Fruit fly (Drosophila melanogaster) whole organism, embryonic: Measurements from ENCODE around the gene Bub1.

Experiments
- ATbp ChIP-seq: fragments of 200-800 bp; sonication (Bioruptor generic); optimal IDR thresholded peaks from 2 replicates; lab custom pipeline; 2017; ENCODE audit warnings: missing biosample characterization, mild to moderate bottlenecking, missing genetic modification characterization, missing genetic modification reagents
- Ada2b ChIP-seq: fragments of 200-800 bp; sonication (Bioruptor generic); IDR thresholded peaks from 2 replicates; pipeline ENCODE4 v1.3.6; 2022; ENCODE audit warnings: missing biosample characterization, missing genetic modification characterization
- Bteb2 ChIP-seq: fragments of 200-800 bp; sonication (Bioruptor generic); optimal IDR thresholded peaks from 2 replicates; lab custom pipeline; 2016; ENCODE audit warnings: missing biosample characterization, missing genetic modification characterization
- CG10654 ChIP-seq: fragments of 200-800 bp; sonication (Bioruptor generic); optimal IDR thresholded peaks from 2 replicates; lab custom pipeline; 2016; ENCODE audit warnings: missing biosample characterization, missing genetic modification characterization
- CG11456 ChIP-seq: fragments of 200-800 bp; sonication (Bioruptor generic); IDR thresholded peaks from 3 replicates; pipeline ENCODE4 v1.3.6; 2022; ENCODE audit warnings: missing biosample characterization, missing genetic modification characterization
- CG12391 ChIP-seq: fragments of 200-800 bp; sonication (Bioruptor generic); optimal IDR thresholded peaks from 3 replicates; lab custom pipeline; 2018; ENCODE audit warnings: missing biosample characterization, mild to moderate bottlenecking, missing genetic modification characterization, moderate library complexity
- CG18764 ChIP-seq: fragments of 200-800 bp; sonication (Bioruptor generic); optimal IDR thresholded peaks from 3 replicates; lab custom pipeline; 2016; ENCODE audit warnings: missing biosample characterization, missing genetic modification characterization
- CG2116 ChIP-seq: fragments of 200-800 bp; sonication (Bioruptor generic); optimal IDR thresholded peaks from 3 replicates; lab custom pipeline; 2018; ENCODE audit warnings: missing biosample characterization, mild to moderate bottlenecking, missing genetic modification characterization
- CG2120 ChIP-seq: fragments of 200-800 bp; sonication (Bioruptor generic); optimal IDR thresholded peaks from 3 replicates; lab custom pipeline; 2016; ENCODE audit warnings: missing biosample characterization, missing genetic modification characterization
- CG30431 ChIP-seq: fragments of 200-800 bp; sonication (Bioruptor generic); optimal IDR thresholded peaks from 2 replicates; lab custom pipeline; 2017; ENCODE audit warnings: missing biosample characterization, missing genetic modification characterization
- CG3726 ChIP-seq: fragments of 200-800 bp; sonication (Bioruptor generic); IDR thresholded peaks from 3 replicates; pipeline ENCODE4, ENCODE4 v1.3.6; 2022; ENCODE audit warnings: missing biosample characterization, missing genetic modification characterization
- CG4820 ChIP-seq: fragments of 200-800 bp; sonication (Bioruptor generic); optimal IDR thresholded peaks from 3 replicates; lab custom pipeline; 2016; ENCODE audit warnings: missing biosample characterization, missing genetic modification characterization
- CG6175 ChIP-seq: fragments of 200-800 bp; sonication (Bioruptor generic); IDR thresholded peaks from 3 replicates; pipeline ENCODE4 v1.3.6; 2022; ENCODE audit warnings: missing biosample characterization, missing genetic modification characterization
- CG6654 ChIP-seq: fragments of 200-800 bp; sonication (Bioruptor generic); optimal IDR thresholded peaks from 2 replicates; lab custom pipeline; 2017; ENCODE audit warnings: missing biosample characterization, mild to moderate bottlenecking, missing genetic modification characterization
- CG6813 ChIP-seq: fragments of 200-800 bp; sonication (Bioruptor generic); optimal IDR thresholded peaks from 2 replicates; lab custom pipeline; 2017; ENCODE audit warnings: missing biosample characterization, missing genetic modification characterization, mild to moderate bottlenecking, moderate library complexity, missing genetic modification reagents
- CG6854 ChIP-seq: fragments of 200-800 bp; sonication (Bioruptor generic); optimal IDR thresholded peaks from 3 replicates; lab custom pipeline; 2017; ENCODE audit warnings: missing biosample characterization, mild to moderate bottlenecking, missing genetic modification characterization
- CG8290 ChIP-seq, 3 experiments: fragments of 200-800 bp; sonication (Bioruptor generic); optimal IDR thresholded peaks; 2 replicates each; lab custom pipeline; 2016 to 2019; ENCODE audit warnings: missing biosample characterization in 3 of 3, missing genetic modification characterization in 3 of 3, mild to moderate bottlenecking in 2 of 3, moderate library complexity in 1 of 3
- CG8388 ChIP-seq: fragments of 200-800 bp; sonication (Bioruptor generic); optimal IDR thresholded peaks from 2 replicates; lab custom pipeline; 2019; ENCODE audit warnings: missing biosample characterization, mild to moderate bottlenecking, missing genetic modification characterization, moderate library complexity
- CG9932 ChIP-seq: fragments of 200-800 bp; sonication (Bioruptor generic); IDR thresholded peaks from 2 replicates; pipeline ENCODE4 v1.3.6; 2022; ENCODE audit warnings: missing biosample characterization, missing genetic modification characterization
- Dref ChIP-seq: fragments of 200-800 bp; sonication (Bioruptor generic); IDR thresholded peaks from 2 replicates; pipeline ENCODE4 v1.3.6; 2022; ENCODE audit warnings: missing biosample characterization, missing genetic modification characterization
- ERR ChIP-seq: fragments of 200-800 bp; sonication (Bioruptor generic); optimal IDR thresholded peaks from 2 replicates; lab custom pipeline; 2016; ENCODE audit warnings: missing biosample characterization, missing genetic modification characterization
- Elba2 ChIP-seq: fragments of 200-800 bp; sonication (Bioruptor generic); optimal IDR thresholded peaks from 3 replicates; lab custom pipeline; 2016; ENCODE audit warnings: missing biosample characterization, missing genetic modification characterization
- GATAe ChIP-seq: fragments of 200-800 bp; sonication (Bioruptor generic); conservative IDR thresholded peaks from 2 replicates; pipeline ENCODE4 v1.3.6; 2022; ENCODE audit warnings: missing biosample characterization, missing genetic modification characterization
- HLH3B ChIP-seq: fragments of 200-800 bp; sonication (Bioruptor generic); IDR thresholded peaks from 2 replicates; pipeline ENCODE4 v1.3.6; 2022; ENCODE audit warnings: missing biosample characterization, missing genetic modification characterization
- Hey ChIP-seq: fragments of 200-800 bp; sonication (Bioruptor generic); optimal IDR thresholded peaks from 3 replicates; lab custom pipeline; 2018; ENCODE audit warnings: missing biosample characterization, mild to moderate bottlenecking, missing genetic modification characterization
- Neu2 ChIP-seq: fragments of 200-800 bp; sonication (Bioruptor generic); optimal IDR thresholded peaks from 3 replicates; lab custom pipeline; 2016; ENCODE audit warnings: missing biosample characterization, missing genetic modification characterization, borderline replicate concordance
- NfI ChIP-seq: fragments of 200-800 bp; sonication (Bioruptor generic); optimal IDR thresholded peaks from 3 replicates; lab custom pipeline; 2018; ENCODE audit warnings: missing biosample characterization, mild to moderate bottlenecking, missing genetic modification characterization, moderate library complexity
- Opbp ChIP-seq: fragments of 200-800 bp; sonication (Bioruptor generic); IDR thresholded peaks from 3 replicates; pipeline ENCODE4 v1.3.6; 2022; ENCODE audit warnings: missing biosample characterization, missing genetic modification characterization; ENCODE audit not compliant: partially characterized antibody
- ab ChIP-seq: fragments of 200-800 bp; sonication (Bioruptor generic); optimal IDR thresholded peaks from 2 replicates; lab custom pipeline; 2016; ENCODE audit warnings: missing biosample characterization, missing genetic modification characterization
- bsh ChIP-seq, 2 experiments: fragments of 200-800 bp; sonication (Bioruptor generic); optimal IDR thresholded peaks; 2 replicates each; lab custom pipeline; 2017 to 2018; ENCODE audit warnings: mild to moderate bottlenecking in 2 of 2, missing biosample characterization in 2 of 2, missing genetic modification characterization in 2 of 2, moderate library complexity in 1 of 2
- cad ChIP-seq: fragments of >200 bp; optimal IDR thresholded peaks from 2 replicates; lab custom pipeline; 2017; ENCODE audit warnings: missing biosample characterization, missing genetic modification characterization
- crp ChIP-seq, 2 experiments: fragments of 200-800 bp; sonication (Bioruptor generic); optimal IDR thresholded peaks; 2 replicates in 1 of 2; 3 replicates in 1 of 2; lab custom pipeline; 2017; ENCODE audit warnings: missing biosample characterization in 2 of 2, missing genetic modification characterization in 2 of 2, mild to moderate bottlenecking in 1 of 2, moderate library complexity in 1 of 2
- dmrt99B ChIP-seq: fragments of 200-800 bp; sonication (Bioruptor generic); optimal IDR thresholded peaks from 2 replicates; lab custom pipeline; 2018; ENCODE audit warnings: missing biosample characterization, mild to moderate bottlenecking, missing genetic modification characterization, moderate library complexity
- en ChIP-seq: fragments of 200-800 bp; sonication (Bioruptor generic); optimal IDR thresholded peaks from 2 replicates; lab custom pipeline; 2016; ENCODE audit warnings: missing biosample characterization, missing genetic modification characterization
- gcm ChIP-seq: fragments of 200-800 bp; sonication (Bioruptor generic); optimal IDR thresholded peaks from 2 replicates; lab custom pipeline; 2019; ENCODE audit warnings: missing biosample characterization, mild to moderate bottlenecking, missing genetic modification characterization, moderate library complexity
- gfzf ChIP-seq: fragments of 200-800 bp; sonication (Bioruptor generic); optimal IDR thresholded peaks from 2 replicates; lab custom pipeline; 2016; ENCODE audit warnings: missing biosample characterization, mild to moderate bottlenecking, missing genetic modification characterization, moderate library complexity
- gsb-n ChIP-seq: fragments of 200-800 bp; sonication (Bioruptor generic); optimal IDR thresholded peaks from 3 replicates; lab custom pipeline; 2018; ENCODE audit warnings: missing biosample characterization, mild to moderate bottlenecking, missing genetic modification characterization
- jumu ChIP-seq: fragments of 200-800 bp; sonication (Bioruptor generic); optimal IDR thresholded peaks from 3 replicates; lab custom pipeline; 2016; ENCODE audit warnings: missing biosample characterization, missing genetic modification characterization
- org-1 ChIP-seq: fragments of 200-800 bp; sonication (Bioruptor generic); optimal IDR thresholded peaks from 2 replicates; lab custom pipeline; 2017; ENCODE audit warnings: missing biosample characterization, missing genetic modification characterization
- prd ChIP-seq, 3 experiments: fragments of >200 bp in 2 of 3; fragments of 200-800 bp in 1 of 3; sonication (Bioruptor generic) in 1 of 3; optimal IDR thresholded peaks in 2 of 3; IDR thresholded peaks in 1 of 3; 2 replicates in 2 of 3; 3 replicates in 1 of 3; pipeline versions ENCODE4 v1.3.6 to Lab custom; 2017 to 2022; ENCODE audit warnings: missing biosample characterization in 1 of 3, missing genetic modification characterization in 1 of 3
- pzg ChIP-seq: fragments of 200-800 bp; sonication (Bioruptor generic); optimal IDR thresholded peaks from 3 replicates; lab custom pipeline; 2018; ENCODE audit warnings: missing biosample characterization, mild to moderate bottlenecking, missing genetic modification characterization, moderate library complexity
- repo ChIP-seq: fragments of 200-800 bp; sonication (Bioruptor generic); optimal IDR thresholded peaks from 2 replicates; lab custom pipeline; 2016; ENCODE audit warnings: missing biosample characterization, missing genetic modification characterization
- sens-2 ChIP-seq: fragments of 200-800 bp; sonication (Bioruptor generic); IDR thresholded peaks from 2 replicates; pipeline ENCODE4 v1.3.6; 2022; ENCODE audit warnings: missing biosample characterization, missing genetic modification characterization
- sqz ChIP-seq: fragments of 200-800 bp; sonication (Bioruptor generic); optimal IDR thresholded peaks from 3 replicates; lab custom pipeline; 2018; ENCODE audit warnings: missing biosample characterization, mild to moderate bottlenecking, missing genetic modification characterization
- ssp ChIP-seq: fragments of 200-800 bp; sonication (Bioruptor generic); IDR thresholded peaks from 2 replicates; pipeline ENCODE4 v1.3.6; 2022; ENCODE audit warnings: missing biosample characterization, missing genetic modification characterization
- tap ChIP-seq: fragments of 200-800 bp; optimal IDR thresholded peaks from 3 replicates; lab custom pipeline; 2019; ENCODE audit warnings: missing biosample characterization, mild to moderate bottlenecking, missing genetic modification characterization, moderate library complexity
- usp ChIP-seq: fragments of >200 bp; optimal IDR thresholded peaks from 2 replicates; lab custom pipeline; 2017; ENCODE audit warnings: missing biosample characterization, missing genetic modification characterization
- vnd ChIP-seq: fragments of 200-800 bp; sonication (Bioruptor generic); IDR thresholded peaks from 3 replicates; pipeline ENCODE4 v1.3.6; 2022; ENCODE audit warnings: missing biosample characterization, missing genetic modification characterization; ENCODE audit not compliant: partially characterized antibody

Bub1 gene

dm6 chr2L:5298978-5299627 lies 20.4 kb downstream of the Bub1 start (continued):
- peak in 1 of 2 experiments; percentile 94 for TF ChIP-seq bsh (GFP tag; optimal IDR thresholded peaks at IDR 0.05; lab: Kevin White, UChicago)
- TF ChIP-seq ERR (GFP tag; lab: Kevin White, UChicago): peak; percentile 1
- peak; percentile 74 for TF ChIP-seq CG8290 (GFP tag; optimal IDR thresholded peaks at IDR 0.05; lab: Kevin White, UChicago)
- TF ChIP-seq CG8290 (tag; optimal IDR thresholded peaks at IDR 0.05; lab: Kevin White, UChicago): no peak
- peak; percentile 50 for TF ChIP-seq CG30431 (GFP tag; lab: Kevin White, UChicago)
- TF ChIP-seq CG6854: peak; percentile 67
- TF ChIP-seq Elba2: no peak
- TF ChIP-seq HLH3B (GFP tag; lab: Robert Waterston, UW): peak; percentile 86
- TF ChIP-seq CG18764 (GFP tag; lab: Kevin White, UChicago): peak; percentile 28
- TF ChIP-seq gsb-n (tag; lab: Kevin White, UChicago): peak; percentile 91
- peak; percentile 40 for TF ChIP-seq Bteb2 (GFP tag; lab: Kevin White, UChicago)
- peak in 1 of 2 experiments; percentile 13 for TF ChIP-seq crp (GFP tag; optimal IDR thresholded peaks at IDR 0.05; lab: Kevin White, UChicago)
- TF ChIP-seq CG12391 (tag; lab: Kevin White, UChicago): peak; percentile 93
- TF ChIP-seq CG9932: peak; percentile 66
- peak; percentile 89 for TF ChIP-seq sqz (GFP tag; lab: Kevin White, UChicago)
- peak; percentile 66 for TF ChIP-seq CG6813
- no peak for TF ChIP-seq usp (GFP tag; lab: Kevin White, UChicago)
- peak; percentile 13 for TF ChIP-seq ab (GFP tag; lab: Kevin White, UChicago)
- no peak for TF ChIP-seq CG6175 (GFP tag; lab: Robert Waterston, UW)
- TF ChIP-seq Ada2b (GFP tag; lab: Robert Waterston, UW): peak; percentile 65
- peak; percentile 75 for TF ChIP-seq CG10654 (GFP tag; lab: Kevin White, UChicago)
- no peak for TF ChIP-seq repo (GFP tag; lab: Kevin White, UChicago)
- peak; percentile 94 for TF ChIP-seq dmrt99B (tag; lab: Kevin White, UChicago)
- peak; percentile 95 for TF ChIP-seq ATbp (GFP tag; lab: Kevin White, UChicago)
- TF ChIP-seq gfzf: no peak
- TF ChIP-seq NfI: peak; percentile 70
- no peak for TF ChIP-seq CG3726
- no peak for TF ChIP-seq prd (optimal IDR thresholded peaks at IDR 0.05; lab: Kevin White, UChicago)
- peak; percentile 75 for TF ChIP-seq prd (GFP tag; IDR thresholded peaks at IDR 0.05; lab: Robert Waterston, UW)
- TF ChIP-seq cad: no peak
- peak; percentile 84 for TF ChIP-seq org-1 (GFP tag; lab: Kevin White, UChicago)
- TF ChIP-seq Hey (tag; lab: Kevin White, UChicago): peak; percentile 25
- TF ChIP-seq jumu (GFP tag; lab: Kevin White, UChicago): peak; percentile 43
- TF ChIP-seq CG6654: peak; percentile 56
- TF ChIP-seq vnd (GFP tag; lab: Robert Waterston, UW): no peak
- peak; percentile 79 for TF ChIP-seq CG2120 (GFP tag; lab: Kevin White, UChicago)
- no peak for TF ChIP-seq pzg (GFP tag; lab: Kevin White, UChicago)
- peak; percentile 93 for TF ChIP-seq gcm (GFP tag; lab: Kevin White, UChicago)
- TF ChIP-seq CG11456 (GFP tag; lab: Robert Waterston, UW): peak; percentile 65; the same call in 2 of the 3 replicates
- peak; percentile 32 for TF ChIP-seq CG2116
- peak; percentile 94 for TF ChIP-seq CG8388 (GFP tag; lab: Kevin White, UChicago)
- peak; percentile 51 for TF ChIP-seq ssp (GFP tag; lab: Robert Waterston, UW)
- no peak for TF ChIP-seq Dref (GFP tag; lab: Robert Waterston, UW)
- TF ChIP-seq tap (tag; lab: Kevin White, UChicago): peak; percentile 84
- no peak for TF ChIP-seq Neu2 (GFP tag; lab: Kevin White, UChicago)
- peak; percentile 39 for TF ChIP-seq en
- no peak for TF ChIP-seq Opbp (GFP tag; lab: Robert Waterston, UW)
- peak; percentile 70 for TF ChIP-seq CG4820
- peak; percentile 75 for TF ChIP-seq sens-2 (GFP tag; lab: Robert Waterston, UW)
- peak; percentile 25; the same call in 1 of the 2 replicates for TF ChIP-seq GATAe (GFP tag; lab: Robert Waterston, UW)
